Worm (Caenorhabditis elegans) whole organism, L2 larva: ENCODE data around the gene B0457.6.
A peak's percentile ranks its signal among the peaks of the same experiment; 100 is the strongest.

Experiments used
- C34F6.9 ChIP-seq: fragments of 150-350 bp; optimal IDR thresholded peaks from 2 replicates; lab custom pipeline; 2014; ENCODE audit warnings: missing biosample characterization, missing genetic modification characterization
- F13H6.1 ChIP-seq: sonication (generic microtip); optimal IDR thresholded peaks from 2 replicates; lab custom pipeline; 2016; ENCODE audit warnings: missing genetic modification characterization, missing compliant biosample characterization
- R02D3.7 ChIP-seq: fragments of 150-350 bp; optimal IDR thresholded peaks from 2 replicates; lab custom pipeline; 2014; ENCODE audit warnings: missing biosample characterization, missing genetic modification characterization
- Y55F3AM.14 ChIP-seq: fragments of 200-800 bp; sonication (Bioruptor generic); optimal IDR thresholded peaks from 2 replicates; lab custom pipeline; 2018; ENCODE audit warnings: mild to moderate bottlenecking, missing genetic modification characterization, missing compliant biosample characterization
- ZK546.5 ChIP-seq: sonication (generic microtip); optimal IDR thresholded peaks from 2 replicates; lab custom pipeline; 2017; ENCODE audit warnings: missing biosample characterization, missing genetic modification characterization
- alr-1 ChIP-seq: fragments of 150-350 bp; optimal IDR thresholded peaks from 2 replicates; lab custom pipeline; 2014; ENCODE audit warnings: missing biosample characterization, missing genetic modification characterization
- aly-2 ChIP-seq: fragments of 150-350 bp; optimal IDR thresholded peaks from 2 replicates; lab custom pipeline; 2014; ENCODE audit warnings: missing biosample characterization, missing genetic modification characterization
- ama-1 ChIP-seq: fragments of 150-350 bp; optimal IDR thresholded peaks from 2 replicates; lab custom pipeline; 2018; ENCODE audit warnings: inconsistent platforms
- blmp-1 ChIP-seq: sonication (generic microtip); optimal IDR thresholded peaks from 2 replicates; lab custom pipeline; 2017; ENCODE audit warnings: missing genetic modification characterization, mild to moderate bottlenecking, missing compliant biosample characterization, antibody characterized with exemption, moderate library complexity; ENCODE audit not compliant: insufficient read depth
- ceh-16 ChIP-seq: fragments of 150-350 bp; optimal IDR thresholded peaks from 2 replicates; lab custom pipeline; 2014; ENCODE audit warnings: missing biosample characterization, missing genetic modification characterization
- ceh-82 ChIP-seq: fragments of 150-350 bp; optimal IDR thresholded peaks from 2 replicates; lab custom pipeline; 2014; ENCODE audit warnings: missing biosample characterization, missing genetic modification characterization
- crh-2 ChIP-seq: sonication (generic microtip); optimal IDR thresholded peaks from 2 replicates; lab custom pipeline; 2017; ENCODE audit warnings: missing biosample characterization, missing genetic modification characterization
- dmd-4 ChIP-seq: sonication (generic microtip); optimal IDR thresholded peaks from 2 replicates; lab custom pipeline; 2017; ENCODE audit warnings: missing biosample characterization, missing genetic modification characterization
- egl-27 ChIP-seq: sonication (generic microtip); optimal IDR thresholded peaks from 3 replicates; lab custom pipeline; 2017; ENCODE audit warnings: missing biosample characterization, missing genetic modification reagents, missing genetic modification characterization
- elt-1 ChIP-seq: fragments of 150-350 bp; optimal IDR thresholded peaks from 2 replicates; lab custom pipeline; 2014; ENCODE audit warnings: missing biosample characterization, missing genetic modification characterization
- elt-3 ChIP-seq: sonication (generic microtip); optimal IDR thresholded peaks from 2 replicates; lab custom pipeline; 2017; ENCODE audit warnings: missing biosample characterization, missing genetic modification characterization
- fos-1 ChIP-seq: fragments of 150-350 bp; optimal IDR thresholded peaks from 2 replicates; lab custom pipeline; 2014; ENCODE audit warnings: missing biosample characterization, missing genetic modification characterization
- gmeb-1 ChIP-seq: fragments of 150-350 bp; optimal IDR thresholded peaks from 2 replicates; lab custom pipeline; 2014; ENCODE audit warnings: missing biosample characterization, missing genetic modification characterization
- lin-11 ChIP-seq: fragments of 150-350 bp; sonication (generic microtip); optimal IDR thresholded peaks from 2 replicates; lab custom pipeline; 2014; ENCODE audit warnings: missing biosample characterization, missing genetic modification characterization, inconsistent platforms, mixed read lengths
- lin-13 ChIP-seq: fragments of 150-350 bp; optimal IDR thresholded peaks from 2 replicates; lab custom pipeline; 2014; ENCODE audit warnings: missing biosample characterization, missing genetic modification reagents, missing genetic modification characterization
- lin-39 ChIP-seq: fragments of 150-350 bp; optimal IDR thresholded peaks from 2 replicates; lab custom pipeline; 2014; ENCODE audit warnings: missing biosample characterization, missing genetic modification reagents, missing genetic modification characterization
- lsy-2 ChIP-seq, 2 experiments: fragments of 150-350 bp in 1 of 2; sonication (generic microtip) in 1 of 2; optimal IDR thresholded peaks; 2 replicates each; lab custom pipeline; 2014 to 2017; ENCODE audit warnings: missing biosample characterization in 2 of 2, missing genetic modification characterization in 2 of 2
- mab-5 ChIP-seq: fragments of 150-350 bp; optimal IDR thresholded peaks from 2 replicates; lab custom pipeline; 2014; ENCODE audit warnings: missing biosample characterization, missing genetic modification characterization
- mbf-1 ChIP-seq: sonication (generic microtip); optimal IDR thresholded peaks from 2 replicates; lab custom pipeline; 2017; ENCODE audit warnings: missing biosample characterization, missing genetic modification characterization
- mdl-1 ChIP-seq, 2 experiments: fragments of 150-350 bp in 1 of 2; sonication (generic microtip) in 1 of 2; optimal IDR thresholded peaks; 2 replicates each; lab custom pipeline; 2017; ENCODE audit warnings: missing biosample characterization in 2 of 2, missing genetic modification characterization in 2 of 2
- nhr-10 ChIP-seq: sonication (generic microtip); optimal IDR thresholded peaks from 2 replicates; lab custom pipeline; 2017; ENCODE audit warnings: missing biosample characterization, missing genetic modification characterization
- nhr-11 ChIP-seq: fragments of 150-350 bp; optimal IDR thresholded peaks from 2 replicates; lab custom pipeline; 2014; ENCODE audit warnings: missing biosample characterization, missing genetic modification characterization
- nhr-12 ChIP-seq: fragments of 150-350 bp; optimal IDR thresholded peaks from 2 replicates; lab custom pipeline; 2014; ENCODE audit warnings: missing biosample characterization, missing genetic modification characterization
- nhr-129 ChIP-seq: fragments of 150-350 bp; optimal IDR thresholded peaks from 2 replicates; lab custom pipeline; 2014; ENCODE audit warnings: missing biosample characterization, missing genetic modification characterization
- nhr-21 ChIP-seq: fragments of 150-350 bp; optimal IDR thresholded peaks from 2 replicates; lab custom pipeline; 2014; ENCODE audit warnings: missing biosample characterization, missing genetic modification characterization
- nhr-23 ChIP-seq: fragments of 150-350 bp; optimal IDR thresholded peaks from 2 replicates; lab custom pipeline; 2014; ENCODE audit warnings: missing biosample characterization, missing genetic modification reagents, missing genetic modification characterization
- nhr-237 ChIP-seq: fragments of 150-350 bp; optimal IDR thresholded peaks from 2 replicates; lab custom pipeline; 2014; ENCODE audit warnings: missing biosample characterization, missing genetic modification characterization
- nhr-25 ChIP-seq: fragments of 150-350 bp; sonication (generic microtip); optimal IDR thresholded peaks from 3 replicates; lab custom pipeline; 2014; ENCODE audit warnings: missing biosample characterization, missing genetic modification characterization
- nhr-6 ChIP-seq: fragments of 150-350 bp; optimal IDR thresholded peaks from 2 replicates; lab custom pipeline; 2014; ENCODE audit warnings: missing biosample characterization, missing genetic modification characterization
- nhr-77 ChIP-seq: fragments of 150-350 bp; optimal IDR thresholded peaks from 2 replicates; lab custom pipeline; 2014; ENCODE audit warnings: missing biosample characterization, missing genetic modification characterization
- peb-1 ChIP-seq: fragments of 150-350 bp; optimal IDR thresholded peaks from 2 replicates; lab custom pipeline; 2014; ENCODE audit warnings: missing biosample characterization, missing genetic modification characterization
- sem-4 ChIP-seq: fragments of 150-350 bp; optimal IDR thresholded peaks from 2 replicates; lab custom pipeline; 2014; ENCODE audit warnings: missing biosample characterization, missing genetic modification reagents, missing genetic modification characterization
- skn-1 ChIP-seq: sonication (generic microtip); optimal IDR thresholded peaks from 2 replicates; lab custom pipeline; 2017; ENCODE audit warnings: missing biosample characterization, missing genetic modification characterization
- sma-3 ChIP-seq: sonication (generic microtip); optimal IDR thresholded peaks from 2 replicates; lab custom pipeline; 2016; ENCODE audit warnings: missing genetic modification reagents, missing genetic modification characterization, missing compliant biosample characterization
- sma-9 ChIP-seq, 2 experiments: fragments of 150-350 bp in 1 of 2; sonication (generic microtip) in 1 of 2; optimal IDR thresholded peaks; 2 replicates each; lab custom pipeline; 2014 to 2016; ENCODE audit warnings: missing genetic modification characterization in 2 of 2, mild to moderate bottlenecking in 1 of 2, missing biosample characterization in 1 of 2, missing compliant biosample characterization in 1 of 2, missing genetic modification reagents in 1 of 2, moderate library complexity in 1 of 2
- snpc-4 ChIP-seq: fragments of 150-350 bp; optimal IDR thresholded peaks from 2 replicates; lab custom pipeline; 2014; ENCODE audit warnings: missing biosample characterization, missing genetic modification characterization
- unc-39 ChIP-seq: fragments of 150-350 bp; optimal IDR thresholded peaks from 2 replicates; lab custom pipeline; 2014; ENCODE audit warnings: missing biosample characterization, missing genetic modification characterization
- unc-55 ChIP-seq: fragments of 150-350 bp; sonication (generic microtip); optimal IDR thresholded peaks from 3 replicates; lab custom pipeline; 2014; ENCODE audit warnings: missing biosample characterization, missing genetic modification reagents, missing genetic modification characterization
- unc-62 ChIP-seq: fragments of 150-350 bp; optimal IDR thresholded peaks from 2 replicates; lab custom pipeline; 2014; ENCODE audit warnings: missing biosample characterization, missing genetic modification reagents, missing genetic modification characterization
- zag-1 ChIP-seq: fragments of 150-350 bp; optimal IDR thresholded peaks from 2 replicates; lab custom pipeline; 2014; ENCODE audit warnings: missing biosample characterization, missing genetic modification characterization
- ztf-1 ChIP-seq: fragments of 200-800 bp; sonication (Bioruptor generic); conservative IDR thresholded peaks from 2 replicates; pipeline ENCODE4 v1.3.6; 2022; ENCODE audit warnings: missing genetic modification characterization, missing compliant biosample characterization
- ztf-11 ChIP-seq: sonication (generic microtip); optimal IDR thresholded peaks from 2 replicates; lab custom pipeline; 2017; ENCODE audit warnings: missing biosample characterization, missing genetic modification characterization
- ztf-4 ChIP-seq: fragments of 150-350 bp; optimal IDR thresholded peaks from 2 replicates; lab custom pipeline; 2014; ENCODE audit warnings: missing biosample characterization, missing genetic modification characterization

B0457.6 gene

DNA sequence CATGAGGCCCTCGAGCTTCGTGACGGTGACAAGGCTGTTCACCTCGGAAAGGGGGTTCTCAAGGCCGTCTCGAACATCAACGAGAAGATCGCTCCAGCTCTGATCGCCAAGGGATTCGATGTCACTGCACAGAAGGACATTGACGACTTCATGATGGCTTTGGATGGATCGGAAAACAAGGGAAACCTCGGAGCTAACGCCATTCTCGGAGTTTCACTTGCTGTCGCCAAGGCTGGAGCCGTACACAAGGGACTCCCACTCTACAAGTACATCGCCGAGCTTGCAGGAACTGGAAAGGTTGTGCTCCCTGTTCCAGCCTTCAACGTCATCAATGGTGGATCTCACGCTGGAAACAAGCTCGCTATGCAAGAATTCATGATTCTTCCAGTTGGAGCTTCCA is 10.2 kb downstream of the B0457.6 start:
- TF ChIP-seq crh-2, result no peak
- no peak for TF ChIP-seq dmd-4 (tag; lab: Kevin White, UChicago)
- no peak for TF ChIP-seq zag-1
- no peak for TF ChIP-seq ama-1 (lab: Kevin White, UChicago)
- TF ChIP-seq unc-62, result no peak
- TF ChIP-seq nhr-12 (tag; lab: Kevin White, UChicago), result no peak
- no peak for TF ChIP-seq nhr-129 (tag; lab: Kevin White, UChicago)
- no peak for TF ChIP-seq nhr-237
- TF ChIP-seq C34F6.9, result no peak
- TF ChIP-seq nhr-21 (tag; lab: Kevin White, UChicago), result no peak
- no peak for TF ChIP-seq mbf-1
- no peak for TF ChIP-seq unc-39 (tag; lab: Kevin White, UChicago)
- TF ChIP-seq nhr-23 (tag; lab: Kevin White, UChicago), result no peak
- TF ChIP-seq aly-2 (tag; lab: Kevin White, UChicago), result no peak
- no peak for TF ChIP-seq elt-1 (tag; lab: Kevin White, UChicago)

DNA sequence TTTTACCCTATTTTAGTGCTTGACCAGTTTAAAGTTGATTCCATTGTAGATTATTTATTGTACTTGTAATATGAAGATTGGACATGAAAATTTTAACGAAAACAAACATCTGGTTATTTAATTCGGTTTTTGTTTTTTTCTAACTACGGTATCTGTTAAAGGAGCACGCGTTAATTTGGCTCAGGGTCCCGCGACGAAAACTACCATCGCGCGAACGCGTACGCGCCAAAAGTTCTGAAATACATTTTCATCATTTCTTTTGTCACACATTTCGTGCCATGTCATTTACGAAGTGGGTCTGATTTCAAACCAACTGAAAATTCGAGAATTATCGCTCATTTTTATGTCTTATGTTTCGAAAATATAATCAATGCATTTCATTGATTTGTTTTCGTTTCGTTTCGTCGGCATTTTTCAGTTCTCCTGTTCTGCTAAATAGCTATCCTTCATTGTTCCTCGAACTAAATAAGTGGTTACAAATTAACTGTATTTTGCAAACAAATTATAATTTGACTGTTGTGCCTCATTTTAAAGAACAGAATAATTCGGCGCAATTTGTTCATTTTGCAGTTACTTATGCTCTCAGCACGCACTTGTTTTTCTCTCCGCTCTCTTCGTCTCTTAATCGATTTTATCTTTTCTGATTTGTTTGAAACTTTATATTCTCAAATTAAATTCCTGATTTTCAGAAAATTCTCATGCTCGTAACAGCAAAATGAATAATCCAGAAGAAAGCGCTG is 11.6 kb downstream of the B0457.6 start, which contains the start of gene T21B10.3:
TSS of gene T21B10.3 (plus strand) at position 690 of the 740 bp plus-strand sequence.
- no peak for TF ChIP-seq ZK546.5 (tag; lab: Kevin White, UChicago)
- peak; percentile 67 for TF ChIP-seq lin-13 (GFP tag; lab: Kevin White, UChicago)
- TF ChIP-seq blmp-1 (tag; lab: Kevin White, UChicago), result no peak
- no peak for TF ChIP-seq R02D3.7 (tag; lab: Kevin White, UChicago)
- TF ChIP-seq unc-55 (GFP tag; lab: Kevin White, UChicago), result peak; percentile 5
- peak; percentile 56 for TF ChIP-seq sma-9 (GFP tag; optimal IDR thresholded peaks at IDR 0.05; lab: Kevin White, UChicago)
- no peak for TF ChIP-seq sma-9 (tag; optimal IDR thresholded peaks at IDR 0.05; lab: Kevin White, UChicago)
- TF ChIP-seq sem-4, result no peak
- peak; percentile 12 for TF ChIP-seq F13H6.1
- TF ChIP-seq alr-1 (tag; lab: Kevin White, UChicago), result no peak
- TF ChIP-seq ztf-11 (tag; lab: Kevin White, UChicago), result no peak
- no peak for TF ChIP-seq nhr-129 (tag; lab: Kevin White, UChicago)
- TF ChIP-seq fos-1 (tag; lab: Kevin White, UChicago), result no peak
- peak; percentile 38 for TF ChIP-seq nhr-21 (tag; lab: Kevin White, UChicago)
- no peak for TF ChIP-seq nhr-11 (tag; lab: Kevin White, UChicago)
- TF ChIP-seq egl-27 (tag; lab: Kevin White, UChicago), result no peak
- TF ChIP-seq aly-2 (tag; lab: Kevin White, UChicago), result no peak
- no peak for TF ChIP-seq ceh-82
- TF ChIP-seq ztf-4 (tag; lab: Kevin White, UChicago), result peak; percentile 61
- no peak for TF ChIP-seq nhr-23 (tag; lab: Kevin White, UChicago)
- no peak for TF ChIP-seq nhr-237
- no peak for TF ChIP-seq zag-1
- TF ChIP-seq dmd-4 (tag; lab: Kevin White, UChicago), result no peak
- TF ChIP-seq elt-3 (tag; lab: Kevin White, UChicago), result no peak
- TF ChIP-seq nhr-10, result no peak
- no peak for TF ChIP-seq lin-39 (tag; lab: Kevin White, UChicago)
- TF ChIP-seq peb-1, result no peak
- TF ChIP-seq nhr-6 (tag; lab: Kevin White, UChicago), result no peak
- no peak for TF ChIP-seq mdl-1 (tag; optimal IDR thresholded peaks at IDR 0.05; lab: Kevin White, UChicago)
- TF ChIP-seq ztf-1, result no peak
- peak; percentile 12 for TF ChIP-seq crh-2
- TF ChIP-seq unc-62, result no peak
- no peak for TF ChIP-seq mbf-1
- peak; percentile 10 for TF ChIP-seq sma-3 (GFP tag; lab: Kevin White, UChicago)
- no peak for TF ChIP-seq elt-1 (tag; lab: Kevin White, UChicago)
- no peak for TF ChIP-seq skn-1 (tag; lab: Kevin White, UChicago)
- no peak for TF ChIP-seq ceh-16 (tag; lab: Kevin White, UChicago)
- no peak for TF ChIP-seq nhr-77 (tag; lab: Kevin White, UChicago)
- TF ChIP-seq snpc-4 (tag; lab: Kevin White, UChicago), result no peak
- peak in 1 of 2 experiments; percentile 57 for TF ChIP-seq lsy-2 (tag; optimal IDR thresholded peaks at IDR 0.05; lab: Kevin White, UChicago)
- no peak for TF ChIP-seq lin-11 (tag; lab: Kevin White, UChicago)
- no peak for TF ChIP-seq gmeb-1 (tag; lab: Kevin White, UChicago)
- no peak for TF ChIP-seq mab-5 (tag; lab: Kevin White, UChicago)
- TF ChIP-seq unc-39 (tag; lab: Kevin White, UChicago), result no peak
- TF ChIP-seq nhr-12 (tag; lab: Kevin White, UChicago), result no peak
- peak; percentile 42 for TF ChIP-seq ama-1 (lab: Kevin White, UChicago)
- TF ChIP-seq Y55F3AM.14 (GFP tag; lab: Kevin White, UChicago), result peak; percentile 14
- peak; percentile 10 for TF ChIP-seq C34F6.9
- TF ChIP-seq nhr-25 (tag; lab: Kevin White, UChicago), result no peak
